Fruit fly (Drosophila melanogaster) whole organism, embryonic: ENCODE results near the gene RpS7.

Source experiments
- CG14441 ChIP-seq: fragments of 200-800 bp; sonication (Bioruptor generic); IDR thresholded peaks from 2 replicates; pipeline ENCODE4 v1.3.6; 2022; ENCODE audit warnings: missing biosample characterization, missing genetic modification characterization
- CG17568 ChIP-seq: fragments of 200-800 bp; sonication (Bioruptor generic); optimal IDR thresholded peaks from 2 replicates; lab custom pipeline; 2018; ENCODE audit warnings: missing biosample characterization, mild to moderate bottlenecking, missing genetic modification characterization, moderate library complexity
- CrebB ChIP-seq: fragments of 200-800 bp; sonication (Bioruptor generic); optimal IDR thresholded peaks from 3 replicates; lab custom pipeline; 2018; ENCODE audit warnings: missing biosample characterization, mild to moderate bottlenecking, missing genetic modification characterization

dm6 chr3R:30202898-30203103, 6.0 kb downstream of the RpS7 start, which contains the start of gene CG9743:
- no peak for TF ChIP-seq CG17568
- TF ChIP-seq CG14441, result no peak
- TF ChIP-seq CrebB, result no peak
